Worm (Caenorhabditis elegans): ENCODE measurements around the gene W03G1.5.

W03G1.5 gene

ce11 chrIV:506384-506783 lies at the start of gene W03G1.5:
W03G1.5 (minus strand) TSS chrIV:506484.
- no peak for TF ChIP-seq ahr-1 (tag; optimal IDR thresholded peaks at IDR 0.05)
- TF ChIP-seq ama-1 (optimal IDR thresholded peaks at IDR 0.05), result no peak
- no peak for TF ChIP-seq tbx-7 (tag; optimal IDR thresholded peaks at IDR 0.05)
- TF ChIP-seq zip-5 (tag; optimal IDR thresholded peaks at IDR 0.05), result no peak
- no peak for TF ChIP-seq ref-2 (tag; optimal IDR thresholded peaks at IDR 0.05)
- TF ChIP-seq odd-2 (tag; optimal IDR thresholded peaks at IDR 0.05), result no peak
- TF ChIP-seq mec-3 (tag; optimal IDR thresholded peaks at IDR 0.05; ENCODE audit: borderline replicate concordance), result no peak
- TF ChIP-seq hlh-8 (tag; optimal IDR thresholded peaks at IDR 0.05), result no peak
- TF ChIP-seq nfya-1 (tag; optimal IDR thresholded peaks at IDR 0.05), result no peak
- no peak for TF ChIP-seq unc-42 (tag; optimal IDR thresholded peaks at IDR 0.05)

- peak; percentile 38 for TF ChIP-seq unc-55 (GFP tag; optimal IDR thresholded peaks at IDR 0.05)
- no peak for TF ChIP-seq ztf-16 (tag; optimal IDR thresholded peaks at IDR 0.05)
Measured at ce11 chrIV:554005-554404, 47.7 kb upstream of the W03G1.5 start.

DNA sequence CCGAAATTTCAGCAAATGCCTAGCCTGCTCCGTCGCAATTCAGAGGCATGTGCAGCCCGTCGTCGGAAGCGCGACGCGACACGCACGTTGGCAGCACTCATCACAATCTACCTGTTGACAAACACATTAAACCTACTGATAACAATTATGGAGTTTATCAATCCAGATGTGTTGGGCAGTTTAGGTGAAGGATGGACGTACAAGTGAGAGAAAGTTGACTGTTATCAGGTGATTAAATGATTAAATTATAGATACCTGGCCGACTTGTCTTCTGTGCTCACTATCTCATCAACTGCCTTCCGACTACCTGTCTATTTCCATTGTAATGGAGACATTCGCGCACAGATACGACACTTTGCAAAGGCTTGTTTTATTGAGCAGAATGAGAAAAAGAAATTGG lies 45.6 kb upstream of the W03G1.5 start:
- TF ChIP-seq hlh-13 (GFP tag; optimal IDR thresholded peaks at IDR 0.05) (no peak), dmd-4 (tag; optimal IDR thresholded peaks at IDR 0.05; ENCODE audit: borderline replicate concordance) (no peak), elt-2 (tag; optimal IDR thresholded peaks at IDR 0.05) (peak; percentile 98), gmeb-2 (tag; optimal IDR thresholded peaks at IDR 0.05) (no peak), ceh-14 (tag; optimal IDR thresholded peaks at IDR 0.05) (no peak), che-1 (tag; optimal IDR thresholded peaks at IDR 0.05) (no peak), eyg-1 (tag; optimal IDR thresholded peaks at IDR 0.05) (no peak), unc-42 (tag; optimal IDR thresholded peaks at IDR 0.05) (no peak), sdc-2 (tag; optimal IDR thresholded peaks at IDR 0.05) (no peak), fkh-6 (tag; optimal IDR thresholded peaks at IDR 0.05) (no peak), dve-1 (tag; optimal IDR thresholded peaks at IDR 0.05) (peak; percentile 12)

ce11 chrIV:548000-548399 lies 41.7 kb upstream of the W03G1.5 start, which contains the start of gene F56A11.4:
F56A11.4 (plus strand) TSS chrIV:548300.
- TF ChIP-seq ceh-30 (tag; optimal IDR thresholded peaks at IDR 0.05) (no peak), hlh-30 (tag; optimal IDR thresholded peaks at IDR 0.05; ENCODE audit: insufficient read depth) (no peak), pat-9 (tag; optimal IDR thresholded peaks at IDR 0.05) (no peak), fkh-6 (tag; optimal IDR thresholded peaks at IDR 0.05) (no peak), ceh-22 (tag; optimal IDR thresholded peaks at IDR 0.05) (no peak), che-1 (tag; optimal IDR thresholded peaks at IDR 0.05) (no peak), syd-9 (tag; optimal IDR thresholded peaks at IDR 0.05) (no peak), ets-4 (tag; optimal IDR thresholded peaks at IDR 0.05) (no peak), ceh-6 (GFP tag; optimal IDR thresholded peaks at IDR 0.05) (no peak), ceh-19 (GFP tag; optimal IDR thresholded peaks at IDR 0.05) (no peak), nfya-1 (tag; optimal IDR thresholded peaks at IDR 0.05) (no peak), unc-42 (tag; optimal IDR thresholded peaks at IDR 0.05) (no peak), lim-6 (tag; optimal IDR thresholded peaks at IDR 0.05) (no peak), elt-4 (tag; optimal IDR thresholded peaks at IDR 0.05) (no peak), ceh-2 (tag; optimal IDR thresholded peaks at IDR 0.05) (no peak), hlh-13 (GFP tag; optimal IDR thresholded peaks at IDR 0.05) (no peak), zip-5 (tag; optimal IDR thresholded peaks at IDR 0.05) (no peak)

- TF ChIP-seq tbx-7 (tag; optimal IDR thresholded peaks at IDR 0.05) (no peak), dve-1 (tag; optimal IDR thresholded peaks at IDR 0.05) (peak; percentile 59)
Measured at ce11 chrIV:545852-546251, 39.6 kb upstream of the W03G1.5 start.

DNA sequence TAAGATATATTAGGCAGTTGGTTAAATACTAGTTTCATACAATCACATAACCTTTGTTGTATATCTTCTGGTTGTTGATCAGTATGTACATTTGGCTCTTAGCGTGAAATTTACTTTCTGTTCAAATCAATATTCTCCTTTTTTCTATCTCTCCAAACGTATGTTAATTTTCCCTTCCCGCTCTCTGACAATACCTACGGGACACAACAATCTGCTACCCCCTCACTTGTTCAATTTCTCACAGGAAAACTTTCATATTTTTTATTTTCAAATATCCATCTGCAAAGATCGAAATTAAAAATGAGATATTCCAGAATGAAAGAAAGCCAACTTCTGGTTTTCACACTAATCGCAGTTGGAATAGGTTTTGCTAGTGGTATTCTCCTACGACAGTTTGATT lies 25.6 kb upstream of the W03G1.5 start, which contains the start of gene glt-7:
Gene glt-7, plus strand, starts transcription at position 301 of the 400 bp plus-strand sequence.
- TF ChIP-seq dmd-4 (tag; optimal IDR thresholded peaks at IDR 0.05; ENCODE audit: borderline replicate concordance) (no peak), ztf-16 (tag; optimal IDR thresholded peaks at IDR 0.05) (no peak), hlh-30 (tag; optimal IDR thresholded peaks at IDR 0.05; ENCODE audit: insufficient read depth) (no peak), elt-2 (tag; optimal IDR thresholded peaks at IDR 0.05) (no peak), madf-2 (tag; optimal IDR thresholded peaks at IDR 0.05) (no peak), gmeb-2 (tag; optimal IDR thresholded peaks at IDR 0.05) (no peak), pag-3 (tag; optimal IDR thresholded peaks at IDR 0.05; ENCODE audit: borderline replicate concordance) (no peak), ceh-19 (GFP tag; optimal IDR thresholded peaks at IDR 0.05) (no peak), ceh-18 (tag; optimal IDR thresholded peaks at IDR 0.05) (no peak), eyg-1 (tag; optimal IDR thresholded peaks at IDR 0.05) (no peak)
